Fruit fly (Drosophila melanogaster): ENCODE data around the gene CG4287.

CG4287 gene

DNA sequence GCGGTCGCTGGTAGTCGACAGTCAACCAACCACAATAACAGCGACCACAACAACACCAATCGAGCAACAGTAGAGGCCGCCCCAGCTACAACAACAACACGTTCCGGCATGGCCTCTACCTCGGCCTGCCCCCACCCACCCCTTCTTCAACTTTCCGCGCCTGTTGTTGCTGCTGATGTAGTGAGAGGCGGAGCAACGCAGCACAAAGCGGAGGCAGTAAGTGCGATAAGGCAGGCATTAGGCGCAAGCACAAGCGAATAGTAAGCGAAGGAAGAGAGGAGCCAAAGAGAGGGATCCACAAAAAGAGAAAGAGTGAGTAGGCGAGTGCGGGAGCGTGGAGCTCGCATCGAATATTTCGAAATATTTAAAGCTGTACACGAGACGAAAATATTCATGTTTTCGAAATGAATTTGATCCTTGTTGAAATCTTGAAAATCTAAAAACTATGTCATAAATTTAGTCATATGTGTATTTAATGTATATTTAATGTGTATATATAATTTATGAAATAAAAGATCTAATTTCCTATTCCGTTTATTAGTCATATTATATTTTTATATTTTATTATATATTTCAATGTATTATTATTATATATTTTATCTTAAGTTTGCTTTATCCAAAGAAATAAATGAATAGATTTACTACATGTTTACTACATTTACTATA, 29.6 kb upstream of the CG4287 start (continued):
- TF ChIP-seq vvl (GFP tag; IDR thresholded peaks at IDR 0.05) (peak; percentile 75), cg (GFP tag; optimal IDR thresholded peaks at IDR 0.05) (peak; percentile 64), Jarid2 (GFP tag; optimal IDR thresholded peaks at IDR 0.05) (peak; percentile 59), CG6689 (GFP tag; IDR thresholded peaks at IDR 0.05) (no peak), CG12236 (GFP tag; optimal IDR thresholded peaks at IDR 0.05) (no peak), run (tag; optimal IDR thresholded peaks at IDR 0.05) (peak; percentile 32), ranshi (GFP tag; IDR thresholded peaks at IDR 0.05) (peak; percentile 36; the same call in 1 of the 2 replicates), CG2712 (tag; optimal IDR thresholded peaks at IDR 0.05) (peak; percentile 47), lola (GFP tag; optimal IDR thresholded peaks at IDR 0.05) (peak in 1 of 3 experiments; percentile 32), Adf1 (GFP tag; IDR thresholded peaks at IDR 0.05) (peak; percentile 80), CG4282 (GFP tag; optimal IDR thresholded peaks at IDR 0.05) (no peak), CG15479 (GFP tag; optimal IDR thresholded peaks at IDR 0.05) (peak; percentile 49), Oaz (GFP tag; IDR thresholded peaks at IDR 0.05) (0 out of 2 replicates have a peak, but pooled peaks have one; percentile 11), Trl (optimal IDR thresholded peaks at IDR 0.05) (peak; percentile 84 to 86), Trl (GFP tag; optimal IDR thresholded peaks at IDR 0.05) (no peak), CG18011 (GFP tag; optimal IDR thresholded peaks at IDR 0.05) (peak; percentile 54), CG2678 (tag; optimal IDR thresholded peaks at IDR 0.05) (no peak), CG8765 (GFP tag; IDR thresholded peaks at IDR 0.05) (peak; percentile 56; the same call in 1 of the 2 replicates), Ada2b (GFP tag; IDR thresholded peaks at IDR 0.05) (peak; percentile 19; the same call in 1 of the 2 replicates), Nf-YA (GFP tag; IDR thresholded peaks at IDR 0.05) (peak; percentile 91), HLH4C (GFP tag; IDR thresholded peaks at IDR 0.05; ENCODE audit: partially characterized antibody) (0 out of 3 replicates have a peak, but pooled peaks have one; percentile 29), dpn (GFP tag; optimal IDR thresholded peaks at IDR 0.05) (no peak), CG34422 (GFP tag; IDR thresholded peaks at IDR 0.05) (peak; percentile 11; the same call in 1 of the 3 replicates), CG10543 (GFP tag; optimal IDR thresholded peaks at IDR 0.05) (peak; percentile 82), al (GFP tag; IDR thresholded peaks at IDR 0.05) (0 out of 2 replicates have a peak, but pooled peaks have one; percentile 10), crol (GFP tag; IDR thresholded peaks at IDR 0.05) (peak; percentile 100), CG4424 (GFP tag; optimal IDR thresholded peaks at IDR 0.05) (no peak), CG1602 (GFP tag; optimal IDR thresholded peaks at IDR 0.05) (no peak), ash1 (GFP tag; optimal IDR thresholded peaks at IDR 0.05) (peak; percentile 97), sug (tag; optimal IDR thresholded peaks at IDR 0.05) (peak; percentile 72), CrebB (tag; optimal IDR thresholded peaks at IDR 0.05) (no peak), pita (GFP tag; optimal IDR thresholded peaks at IDR 0.05) (no peak), repo (GFP tag; optimal IDR thresholded peaks at IDR 0.05) (no peak), chm (GFP tag; IDR thresholded peaks at IDR 0.05) (peak; percentile 40; the same call in 1 of the 2 replicates), nerfin-2 (GFP tag; IDR thresholded peaks at IDR 0.05; ENCODE audit: partially characterized antibody) (peak; percentile 51), zen2 (GFP tag; IDR thresholded peaks at IDR 0.05; ENCODE audit: partially characterized antibody) (peak; percentile 69; the same call in 2 of the 3 replicates), dm (GFP tag; optimal IDR thresholded peaks at IDR 0.05) (no peak), amos (GFP tag; IDR thresholded peaks at IDR 0.05; ENCODE audit: partially characterized antibody) (peak; percentile 4; the same call in 1 of the 2 replicates), MTF-1 (GFP tag; optimal IDR thresholded peaks at IDR 0.05; ENCODE audit: borderline replicate concordance) (no peak), CG18764 (GFP tag; optimal IDR thresholded peaks at IDR 0.05) (no peak), HLHmδ (GFP tag; optimal IDR thresholded peaks at IDR 0.05) (peak; percentile 21), CG10654 (GFP tag; optimal IDR thresholded peaks at IDR 0.05) (no peak), HmgZ (tag; optimal IDR thresholded peaks at IDR 0.05) (peak; percentile 81), CG31441 (GFP tag; IDR thresholded peaks at IDR 0.05) (peak; percentile 32; the same call in 1 of the 2 replicates), CG8089 (GFP tag; optimal IDR thresholded peaks at IDR 0.05) (no peak), CG17829 (tag; optimal IDR thresholded peaks at IDR 0.05) (peak; percentile 32), row (GFP tag; IDR thresholded peaks at IDR 0.05) (peak; percentile 19; the same call in 1 of the 3 replicates), Nf-YC (tag; optimal IDR thresholded peaks at IDR 0.05) (peak; percentile 99), CG12391 (tag; optimal IDR thresholded peaks at IDR 0.05) (peak; percentile 32)
